Worm (Caenorhabditis elegans) whole organism, late embryonic: ENCODE data around the gene slrp-1.

Experiments
- C38D4.7 ChIP-seq: fragments of 200-800 bp; sonication (Bioruptor generic); optimal IDR thresholded peaks from 2 replicates; lab custom pipeline; 2018; ENCODE audit warnings: mild to moderate bottlenecking, missing genetic modification characterization, moderate library complexity, missing compliant biosample characterization
- ama-1 ChIP-seq: fragments of 150-350 bp; optimal IDR thresholded peaks from 2 replicates; lab custom pipeline; 2014
- ceh-14 ChIP-seq: sonication (generic microtip); optimal IDR thresholded peaks from 2 replicates; lab custom pipeline; 2016; ENCODE audit warnings: missing genotype, missing genetic modification characterization, missing compliant biosample characterization
- elt-2 ChIP-seq: sonication (generic microtip); optimal IDR thresholded peaks from 2 replicates; lab custom pipeline; 2016; ENCODE audit warnings: missing genetic modification reagents, missing genetic modification characterization, missing compliant biosample characterization
- fax-1 ChIP-seq: sonication (generic microtip); optimal IDR thresholded peaks from 2 replicates; lab custom pipeline; 2016; ENCODE audit warnings: missing genotype, missing genetic modification characterization, missing compliant biosample characterization
- lin-11 ChIP-seq: fragments of 200-800 bp; sonication (Bioruptor generic); optimal IDR thresholded peaks from 2 replicates; lab custom pipeline; 2018; ENCODE audit warnings: mild to moderate bottlenecking, missing genetic modification characterization, missing compliant biosample characterization
- pqm-1 ChIP-seq: sonication (generic microtip); optimal IDR thresholded peaks from 2 replicates; lab custom pipeline; 2016; ENCODE audit warnings: missing genetic modification characterization, missing compliant biosample characterization
- ref-2 ChIP-seq: sonication (generic microtip); optimal IDR thresholded peaks from 2 replicates; lab custom pipeline; 2016; ENCODE audit warnings: missing genetic modification characterization, missing compliant biosample characterization
- rnt-1 ChIP-seq: sonication (generic microtip); optimal IDR thresholded peaks from 2 replicates; lab custom pipeline; 2016; ENCODE audit warnings: missing genetic modification characterization, missing compliant biosample characterization
- tbx-2 ChIP-seq: sonication (generic microtip); optimal IDR thresholded peaks from 2 replicates; lab custom pipeline; 2016; ENCODE audit warnings: missing genetic modification characterization, missing compliant biosample characterization
- tbx-7 ChIP-seq: sonication (generic microtip); optimal IDR thresholded peaks from 2 replicates; lab custom pipeline; 2016; ENCODE audit warnings: missing genotype, missing genetic modification characterization, missing compliant biosample characterization
- unc-86 ChIP-seq: sonication (generic microtip); optimal IDR thresholded peaks from 2 replicates; lab custom pipeline; 2016; ENCODE audit warnings: missing genetic modification characterization, missing compliant biosample characterization

DNA sequence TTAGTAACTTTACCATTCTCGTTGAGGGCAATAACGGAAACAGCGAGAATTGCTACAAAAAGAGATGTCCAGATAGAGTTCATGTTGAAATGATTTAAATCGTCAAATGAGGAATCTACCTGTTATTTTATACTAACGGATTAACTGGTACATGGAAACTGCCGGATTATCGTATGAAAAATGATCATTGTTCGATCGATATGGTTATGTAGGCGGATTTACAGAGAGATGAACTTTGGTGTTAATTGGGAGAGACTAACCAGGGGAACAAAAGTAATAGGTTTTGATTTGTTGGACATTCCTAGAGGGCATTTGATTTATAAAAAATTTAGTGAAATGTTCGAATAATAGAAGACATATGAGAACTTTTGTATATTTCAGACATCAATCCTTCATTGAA is 46.1 kb downstream of the slrp-1 start, which contains the start of gene spig-9:
- no peak for TF ChIP-seq pqm-1 (tag; lab: Kevin White, UChicago)
- no peak for TF ChIP-seq rnt-1
- no peak for TF ChIP-seq ceh-14
- TF ChIP-seq elt-2 (tag; lab: Kevin White, UChicago): no peak
- TF ChIP-seq unc-86 (tag; lab: Kevin White, UChicago): no peak
- TF ChIP-seq C38D4.7 (GFP tag; lab: Kevin White, UChicago): no peak
- TF ChIP-seq fax-1: no peak
- no peak for TF ChIP-seq tbx-2
- no peak for TF ChIP-seq lin-11 (tag; lab: Kevin White, UChicago)
- TF ChIP-seq tbx-7 (tag; lab: Kevin White, UChicago): no peak
- no peak for TF ChIP-seq ref-2 (tag; lab: Kevin White, UChicago)
- no peak for TF ChIP-seq ama-1 (lab: Kevin White, UChicago)
